Worm (Caenorhabditis elegans): ENCODE data around the gene C07H4.1.
A peak's percentile ranks its signal among the peaks of the same experiment; 100 is the strongest.

The C07H4.1 gene

ce11 chrII:9113759-9114158, 20.3 kb upstream of the C07H4.1 start (continued):
- TF ChIP-seq dpl-1 (GFP tag; optimal IDR thresholded peaks at IDR 0.05) (peak in 2 of 3 experiments; percentile 2 to 10), mdl-1 (tag; optimal IDR thresholded peaks at IDR 0.05) (peak in 1 of 2 experiments; percentile 9), nhr-20 (tag; optimal IDR thresholded peaks at IDR 0.05) (peak; percentile 2), hlh-4 (tag; optimal IDR thresholded peaks at IDR 0.05) (no peak), sox-4 (tag; optimal IDR thresholded peaks at IDR 0.05) (no peak), nhr-28 (tag; optimal IDR thresholded peaks at IDR 0.05) (no peak), snpc-4 (tag; optimal IDR thresholded peaks at IDR 0.05) (no peak), efl-1 (optimal IDR thresholded peaks at IDR 0.05) (no peak), efl-1 (GFP tag; optimal IDR thresholded peaks at IDR 0.05 in 1 of 2) (no peak), lsy-2 (tag; optimal IDR thresholded peaks at IDR 0.05) (peak; percentile 3 to 54)

ce11 chrII:9112851-9113250, 19.4 kb upstream of the C07H4.1 start, which contains the start of gene jun-1:
jun-1 (plus strand) TSS chrII:9113157.
- TF ChIP-seq C04F5.9 (tag; optimal IDR thresholded peaks at IDR 0.05), result peak; percentile 39
- TF ChIP-seq egl-27 (tag; optimal IDR thresholded peaks at IDR 0.05), result peak; percentile 55 to 86
- TF ChIP-seq vab-15 (tag; optimal IDR thresholded peaks at IDR 0.05), result no peak
- TF ChIP-seq rnt-1 (tag; optimal IDR thresholded peaks at IDR 0.05), result peak; percentile 65
- no peak for TF ChIP-seq zag-1 (tag; optimal IDR thresholded peaks at IDR 0.05)
- TF ChIP-seq blmp-1 (tag; optimal IDR thresholded peaks at IDR 0.05), result peak; percentile 76
- no peak for TF ChIP-seq unc-98 (GFP tag; IDR thresholded peaks at IDR 0.05)
- TF ChIP-seq unc-130 (tag; optimal IDR thresholded peaks at IDR 0.05), result peak; percentile 36
- TF ChIP-seq ceh-8 (GFP tag; optimal IDR thresholded peaks at IDR 0.05), result no peak
- TF ChIP-seq nhr-71 (tag; optimal IDR thresholded peaks at IDR 0.05), result peak; percentile 96
- TF ChIP-seq mef-2 (tag; optimal IDR thresholded peaks at IDR 0.05), result no peak
- TF ChIP-seq pax-3 (tag; optimal IDR thresholded peaks at IDR 0.05), result peak; percentile 48
- TF ChIP-seq lin-13 (GFP tag; optimal IDR thresholded peaks at IDR 0.05), result peak; percentile 77
- peak; percentile 82 to 90 for TF ChIP-seq efl-1 (optimal IDR thresholded peaks at IDR 0.05)
- TF ChIP-seq efl-1 (GFP tag; optimal IDR thresholded peaks at IDR 0.05 in 1 of 2), result peak; percentile 59 to 95
- peak; percentile 71 for TF ChIP-seq aly-2 (tag; optimal IDR thresholded peaks at IDR 0.05)
- peak; percentile 93 for TF ChIP-seq mep-1 (tag; optimal IDR thresholded peaks at IDR 0.05)
- TF ChIP-seq elt-3 (tag; optimal IDR thresholded peaks at IDR 0.05), result peak in 3 of 6 experiments; percentile 48 to 93 (median 87)
- peak; percentile 93 for TF ChIP-seq snu-23 (GFP tag; optimal IDR thresholded peaks at IDR 0.05)
- TF ChIP-seq egl-13 (tag; optimal IDR thresholded peaks at IDR 0.05), result peak; percentile 14
- peak; percentile 88 for TF ChIP-seq fkh-8 (tag; optimal IDR thresholded peaks at IDR 0.05)
- TF ChIP-seq skn-1 (tag; optimal IDR thresholded peaks at IDR 0.05), result no peak
- peak; percentile 96 for TF ChIP-seq nhr-77 (tag; optimal IDR thresholded peaks at IDR 0.05)
- peak; percentile 77 to 78 for TF ChIP-seq lin-35 (GFP tag; optimal IDR thresholded peaks at IDR 0.05)
- TF ChIP-seq ceh-90 (tag; optimal IDR thresholded peaks at IDR 0.05), result no peak
- peak; percentile 65 for TF ChIP-seq xbp-1 (tag; optimal IDR thresholded peaks at IDR 0.05)
- TF ChIP-seq ceh-63 (GFP tag; optimal IDR thresholded peaks at IDR 0.05), result no peak
- peak; percentile 28 for TF ChIP-seq sup-37 (GFP tag; optimal IDR thresholded peaks at IDR 0.05)
- TF ChIP-seq fos-1 (tag; optimal IDR thresholded peaks at IDR 0.05), result peak; percentile 100
- peak; percentile 78 for TF ChIP-seq C16A3.4 (tag; optimal IDR thresholded peaks at IDR 0.05)
- 0 out of 2 replicates have a peak, but pooled peaks have one; percentile 42 for TF ChIP-seq mab-9 (GFP tag; IDR thresholded peaks at IDR 0.05)
- peak; percentile 97 for TF ChIP-seq lin-14 (GFP tag; optimal IDR thresholded peaks at IDR 0.05)
- peak; percentile 68 for TF ChIP-seq ztf-4 (tag; optimal IDR thresholded peaks at IDR 0.05)
- peak; percentile 80 for TF ChIP-seq nhr-90 (tag; optimal IDR thresholded peaks at IDR 0.05; ENCODE audit: poor library complexity)
- peak; percentile 86 for TF ChIP-seq swsn-7 (tag; optimal IDR thresholded peaks at IDR 0.05)
- TF ChIP-seq nhr-85 (tag), result peak; percentile 98
- peak; percentile 96 for TF ChIP-seq nhr-20 (tag; optimal IDR thresholded peaks at IDR 0.05)
- peak; percentile 84 for TF ChIP-seq nhr-19 (GFP tag; conservative IDR thresholded peaks at IDR 0.05)
- TF ChIP-seq lir-3 (tag; optimal IDR thresholded peaks at IDR 0.05; ENCODE audit: poor library complexity), result peak; percentile 60
- TF ChIP-seq nhr-11 (tag; optimal IDR thresholded peaks at IDR 0.05), result peak; percentile 75
- TF ChIP-seq nhr-237 (tag; optimal IDR thresholded peaks at IDR 0.05), result peak; percentile 92
- no peak for TF ChIP-seq fkh-4 (tag; optimal IDR thresholded peaks at IDR 0.05; ENCODE audit: borderline replicate concordance)
- no peak for TF ChIP-seq ama-1 (optimal IDR thresholded peaks at IDR 0.05)
- no peak for TF ChIP-seq ets-5 (GFP tag; IDR thresholded peaks at IDR 0.05)
- TF ChIP-seq lin-39 (tag; optimal IDR thresholded peaks at IDR 0.05), result peak; percentile 29
